Worm (Caenorhabditis elegans) whole organism, L1 larva: ENCODE measurements around the gene egl-10.

Experiments used
- C04F5.9 ChIP-seq: sonication (generic microtip); optimal IDR thresholded peaks from 2 replicates; lab custom pipeline; 2016; ENCODE audit warnings: missing genetic modification characterization, missing compliant biosample characterization
- dpl-1 ChIP-seq, 3 experiments: fragments of 150-350 bp in 2 of 3; sonication (generic microtip) in 1 of 3; optimal IDR thresholded peaks; 2 replicates each; lab custom pipeline; 2014 to 2017; ENCODE audit warnings: missing biosample characterization in 3 of 3, missing genetic modification characterization in 3 of 3, missing genetic modification reagents in 3 of 3
- fkh-8 ChIP-seq: sonication (generic microtip); optimal IDR thresholded peaks from 2 replicates; lab custom pipeline; 2016; ENCODE audit warnings: mild to moderate bottlenecking, missing genetic modification characterization, missing compliant biosample characterization
- lin-15B ChIP-seq: fragments of 150-350 bp; sonication (generic microtip); optimal IDR thresholded peaks from 3 replicates; lab custom pipeline; 2014; ENCODE audit warnings: missing biosample characterization, missing genetic modification characterization
- lin-39 ChIP-seq: fragments of 150-350 bp; optimal IDR thresholded peaks from 2 replicates; lab custom pipeline; 2014; ENCODE audit warnings: missing biosample characterization, missing genetic modification reagents, missing genetic modification characterization
- lsy-2 ChIP-seq, 2 experiments: fragments of 150-350 bp; optimal IDR thresholded peaks; 2 replicates each; lab custom pipeline; 2014; ENCODE audit warnings: missing biosample characterization in 2 of 2, missing genetic modification characterization in 2 of 2
- nhr-11 ChIP-seq: fragments of 150-350 bp; optimal IDR thresholded peaks from 2 replicates; lab custom pipeline; 2014; ENCODE audit warnings: missing biosample characterization, missing genetic modification characterization
- nhr-76 ChIP-seq: sonication (generic microtip); optimal IDR thresholded peaks from 2 replicates; lab custom pipeline; 2017; ENCODE audit warnings: missing biosample characterization, missing genetic modification characterization
- rnt-1 ChIP-seq: sonication (generic microtip); optimal IDR thresholded peaks from 2 replicates; lab custom pipeline; 2016; ENCODE audit warnings: mild to moderate bottlenecking, missing genetic modification characterization, moderate library complexity, missing compliant biosample characterization
- snpc-4 ChIP-seq: fragments of 150-350 bp; optimal IDR thresholded peaks from 2 replicates; lab custom pipeline; 2014; ENCODE audit warnings: missing biosample characterization, missing genetic modification characterization
- unc-130 ChIP-seq: fragments of 150-350 bp; optimal IDR thresholded peaks from 2 replicates; lab custom pipeline; 2017; ENCODE audit warnings: missing biosample characterization, missing genetic modification characterization, inconsistent platforms
- unc-62 ChIP-seq: fragments of 150-350 bp; optimal IDR thresholded peaks from 2 replicates; lab custom pipeline; 2014; ENCODE audit warnings: missing biosample characterization, missing genetic modification reagents, missing genetic modification characterization
- ztf-11 ChIP-seq, 2 experiments: sonication (generic microtip); optimal IDR thresholded peaks; 2 replicates each; lab custom pipeline; 2016 to 2017; ENCODE audit warnings: missing genetic modification characterization in 2 of 2, missing biosample characterization in 1 of 2, missing compliant biosample characterization in 1 of 2

DNA sequence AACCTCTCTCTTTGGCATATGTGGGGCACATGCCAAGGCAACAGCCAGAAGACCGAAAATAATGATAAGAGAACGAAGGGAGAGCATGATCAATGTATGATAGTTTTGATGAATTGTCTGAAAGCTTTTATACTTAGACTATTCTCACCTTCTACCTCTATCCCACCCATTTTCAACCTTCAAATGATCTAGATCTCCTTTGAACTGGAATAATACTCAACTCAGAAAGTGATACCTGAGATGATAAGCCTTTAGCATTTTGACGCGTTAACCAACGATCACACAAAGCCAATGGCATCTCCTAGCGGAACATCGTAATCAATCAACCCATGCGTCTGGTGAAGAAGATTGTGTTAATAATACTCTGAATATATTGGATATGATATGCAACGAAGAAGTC lies 58.3 kb downstream of the egl-10 start, which contains the start of gene K01D12.9:
- no peak for TF ChIP-seq ztf-11 (tag; optimal IDR thresholded peaks at IDR 0.05; lab: Kevin White, UChicago)
- TF ChIP-seq snpc-4 (tag; lab: Kevin White, UChicago): no peak
- TF ChIP-seq fkh-8 (tag; lab: Kevin White, UChicago): no peak
- TF ChIP-seq nhr-76 (tag; lab: Kevin White, UChicago): no peak
- TF ChIP-seq unc-130: no peak
- TF ChIP-seq lsy-2 (tag; optimal IDR thresholded peaks at IDR 0.05; lab: Kevin White, UChicago): no peak
- TF ChIP-seq lin-39 (tag; lab: Kevin White, UChicago): no peak
- TF ChIP-seq dpl-1 (GFP tag; optimal IDR thresholded peaks at IDR 0.05; lab: Kevin White, UChicago): no peak
- no peak for TF ChIP-seq rnt-1 (tag; lab: Kevin White, UChicago)
- TF ChIP-seq unc-62 (GFP tag; lab: Kevin White, UChicago): no peak
- no peak for TF ChIP-seq nhr-11 (tag; lab: Kevin White, UChicago)
- TF ChIP-seq C04F5.9: no peak
- no peak for TF ChIP-seq lin-15B (tag; lab: Kevin White, UChicago)
